Fruit fly (Drosophila melanogaster) whole organism, embryonic: ENCODE results near the gene Hip14.

Experiments
- Atf-2 ChIP-seq: fragments of 200-800 bp; sonication (Bioruptor generic); optimal IDR thresholded peaks from 2 replicates; lab custom pipeline; 2016; ENCODE audit warnings: missing biosample characterization, missing genetic modification characterization
- Atf6 ChIP-seq: fragments of 200-800 bp; sonication (Bioruptor generic); IDR thresholded peaks from 2 replicates; pipeline ENCODE4 v1.3.6; 2022; ENCODE audit warnings: missing biosample characterization, missing genetic modification characterization
- Awh ChIP-seq: fragments of 200-800 bp; sonication (Bioruptor generic); IDR thresholded peaks from 2 replicates; pipeline ENCODE4, ENCODE4 v1.3.6; 2022; ENCODE audit warnings: missing biosample characterization, missing genetic modification characterization
- CG10431 ChIP-seq: fragments of 200-800 bp; sonication (Bioruptor generic); optimal IDR thresholded peaks from 3 replicates; lab custom pipeline; 2018; ENCODE audit warnings: missing biosample characterization, mild to moderate bottlenecking, missing genetic modification characterization
- CG10462 ChIP-seq: fragments of 200-800 bp; sonication (Bioruptor generic); optimal IDR thresholded peaks from 2 replicates; lab custom pipeline; 2016; ENCODE audit warnings: missing biosample characterization, missing genetic modification characterization
- CG11085 ChIP-seq: fragments of 200-800 bp; sonication (Bioruptor generic); IDR thresholded peaks from 2 replicates; pipeline ENCODE4 v1.3.6; 2022; ENCODE audit warnings: missing biosample characterization, missing genetic modification characterization
- CG1233 ChIP-seq: fragments of 200-800 bp; sonication (Bioruptor generic); optimal IDR thresholded peaks from 4 replicates; lab custom pipeline; 2018; ENCODE audit warnings: missing biosample characterization, mild to moderate bottlenecking, missing genetic modification characterization
- CG12659 ChIP-seq: fragments of 200-800 bp; sonication (Bioruptor generic); optimal IDR thresholded peaks from 3 replicates; lab custom pipeline; 2017; ENCODE audit warnings: mild to moderate bottlenecking, missing biosample characterization, missing genetic modification reagents, missing genetic modification characterization
- CG14014 ChIP-seq: fragments of 200-800 bp; sonication (Bioruptor generic); IDR thresholded peaks from 2 replicates; pipeline ENCODE4 v1.3.6; 2022; ENCODE audit warnings: missing biosample characterization, missing genetic modification characterization
- CG15011 ChIP-seq: fragments of 200-800 bp; sonication (Bioruptor generic); optimal IDR thresholded peaks from 3 replicates; lab custom pipeline; 2018; ENCODE audit warnings: missing biosample characterization, mild to moderate bottlenecking, missing genetic modification characterization
- CG15514 ChIP-seq: fragments of 200-800 bp; sonication (Bioruptor generic); optimal IDR thresholded peaks from 3 replicates; lab custom pipeline; 2017; ENCODE audit warnings: missing biosample characterization, missing genetic modification characterization, mild to moderate bottlenecking, moderate library complexity, missing genetic modification reagents
- CG16815 ChIP-seq: fragments of 200-800 bp; sonication (Bioruptor generic); optimal IDR thresholded peaks from 3 replicates; lab custom pipeline; 2017; ENCODE audit warnings: missing biosample characterization, mild to moderate bottlenecking, missing genetic modification characterization
- CG17612 ChIP-seq: fragments of 200-800 bp; sonication (Bioruptor generic); IDR thresholded peaks from 2 replicates; pipeline ENCODE4 v1.3.6; 2022; ENCODE audit warnings: missing biosample characterization, missing genetic modification characterization
- CG17802 ChIP-seq: fragments of 200-800 bp; sonication (Bioruptor generic); optimal IDR thresholded peaks from 2 replicates; lab custom pipeline; 2018; ENCODE audit warnings: missing biosample characterization, mild to moderate bottlenecking, missing genetic modification characterization, moderate library complexity
- CG2120 ChIP-seq: fragments of 200-800 bp; sonication (Bioruptor generic); optimal IDR thresholded peaks from 3 replicates; lab custom pipeline; 2016; ENCODE audit warnings: missing biosample characterization, missing genetic modification characterization
- CG2712 ChIP-seq: fragments of 200-800 bp; optimal IDR thresholded peaks from 3 replicates; lab custom pipeline; 2019; ENCODE audit warnings: missing biosample characterization, mild to moderate bottlenecking, missing genetic modification characterization, moderate library complexity
- CG3847 ChIP-seq: fragments of 200-800 bp; sonication (Bioruptor generic); IDR thresholded peaks from 2 replicates; pipeline ENCODE4 v1.3.6; 2022; ENCODE audit warnings: missing biosample characterization, missing genetic modification characterization
- CG6175 ChIP-seq: fragments of 200-800 bp; sonication (Bioruptor generic); IDR thresholded peaks from 3 replicates; pipeline ENCODE4 v1.3.6; 2022; ENCODE audit warnings: missing biosample characterization, missing genetic modification characterization
- CG6254 ChIP-seq: fragments of 200-800 bp; sonication (Bioruptor generic); optimal IDR thresholded peaks from 3 replicates; lab custom pipeline; 2017; ENCODE audit warnings: mild to moderate bottlenecking, missing biosample characterization, missing genetic modification reagents, missing genetic modification characterization
- CG6765 ChIP-seq: fragments of 200-800 bp; sonication (Bioruptor generic); optimal IDR thresholded peaks from 3 replicates; lab custom pipeline; 2017; ENCODE audit warnings: missing biosample characterization, mild to moderate bottlenecking, missing genetic modification characterization
- CG7357 ChIP-seq: fragments of 200-800 bp; sonication (Bioruptor generic); IDR thresholded peaks from 3 replicates; pipeline ENCODE4 v1.3.6; 2022; ENCODE audit warnings: missing biosample characterization, missing genetic modification characterization
- CG7786 ChIP-seq: fragments of 200-800 bp; sonication (Bioruptor generic); optimal IDR thresholded peaks from 2 replicates; lab custom pipeline; 2016; ENCODE audit warnings: missing biosample characterization, missing genetic modification characterization
- CoRest ChIP-seq: fragments of 200-800 bp; sonication (Bioruptor generic); optimal IDR thresholded peaks from 3 replicates; lab custom pipeline; 2018; ENCODE audit warnings: missing biosample characterization, mild to moderate bottlenecking, missing genetic modification characterization, moderate library complexity
- Dip2 ChIP-seq: fragments of 200-800 bp; sonication (Bioruptor generic); IDR thresholded peaks from 2 replicates; pipeline ENCODE4 v1.3.6; 2022; ENCODE audit warnings: missing biosample characterization, missing genetic modification characterization
- Fer2 ChIP-seq: fragments of 200-800 bp; sonication (Bioruptor generic); optimal IDR thresholded peaks from 2 replicates; lab custom pipeline; 2018; ENCODE audit warnings: missing biosample characterization, mild to moderate bottlenecking, missing genetic modification characterization, moderate library complexity
- Med ChIP-seq: fragments of 200-800 bp; sonication (Bioruptor generic); peaks from one replicate; lab custom pipeline; 2016; ENCODE audit warnings: missing biosample characterization, missing genetic modification characterization, mild to moderate bottlenecking, inconsistent platforms, moderate library complexity
- Nf-YB ChIP-seq: fragments of 200-800 bp; sonication (Bioruptor generic); optimal IDR thresholded peaks from 3 replicates; lab custom pipeline; 2019; ENCODE audit warnings: missing biosample characterization, mild to moderate bottlenecking, missing genetic modification characterization, moderate library complexity
- Oaz ChIP-seq: fragments of 200-800 bp; sonication (Bioruptor generic); IDR thresholded peaks from 2 replicates; pipeline ENCODE4 v1.3.6; 2022; ENCODE audit warnings: missing biosample characterization, missing genetic modification characterization
- Scr ChIP-seq: fragments of 200-800 bp; sonication (Bioruptor generic); IDR thresholded peaks from 2 replicates; pipeline ENCODE4 v1.3.6; 2022; ENCODE audit warnings: missing biosample characterization, missing genetic modification characterization; ENCODE audit not compliant: partially characterized antibody
- Sry-β ChIP-seq: fragments of 200-800 bp; sonication (Bioruptor generic); optimal IDR thresholded peaks from 2 replicates; lab custom pipeline; 2018; ENCODE audit warnings: missing biosample characterization, mild to moderate bottlenecking, missing genetic modification characterization, moderate library complexity
- Sry-δ ChIP-seq: fragments of 200-800 bp; sonication (Bioruptor generic); optimal IDR thresholded peaks from 2 replicates; lab custom pipeline; 2016; ENCODE audit warnings: missing biosample characterization, missing genetic modification characterization
- Tbp ChIP-seq: fragments of >200 bp; optimal IDR thresholded peaks from 2 replicates; lab custom pipeline; 2018; ENCODE audit warnings: missing biosample characterization, missing genetic modification characterization
- Xbp1 ChIP-seq: fragments of 200-800 bp; sonication (Bioruptor generic); optimal IDR thresholded peaks from 3 replicates; lab custom pipeline; 2016; ENCODE audit warnings: missing biosample characterization, mild to moderate bottlenecking, missing genetic modification characterization
- al ChIP-seq: fragments of 200-800 bp; sonication (Bioruptor generic); IDR thresholded peaks from 2 replicates; pipeline ENCODE4 v1.3.6; 2022; ENCODE audit warnings: missing biosample characterization, missing genetic modification characterization
- bbx ChIP-seq: fragments of 200-800 bp; sonication (Bioruptor generic); IDR thresholded peaks from 2 replicates; pipeline ENCODE4 v1.3.6; 2022; ENCODE audit warnings: missing biosample characterization, missing genetic modification characterization; ENCODE audit not compliant: partially characterized antibody
- dmrt99B ChIP-seq: fragments of 200-800 bp; sonication (Bioruptor generic); optimal IDR thresholded peaks from 2 replicates; lab custom pipeline; 2018; ENCODE audit warnings: missing biosample characterization, mild to moderate bottlenecking, missing genetic modification characterization, moderate library complexity
- dysf ChIP-seq: fragments of 200-800 bp; sonication (Bioruptor generic); IDR thresholded peaks from 3 replicates; pipeline ENCODE4 v1.3.6; 2022; ENCODE audit warnings: missing biosample characterization, missing genetic modification characterization
- emc ChIP-seq: fragments of 200-800 bp; sonication (Bioruptor generic); optimal IDR thresholded peaks from 2 replicates; lab custom pipeline; 2016; ENCODE audit warnings: missing biosample characterization, missing genetic modification characterization
- esg ChIP-seq: fragments of 200-800 bp; sonication (Bioruptor generic); conservative IDR thresholded peaks from 2 replicates; pipeline ENCODE4 v1.3.6; 2022; ENCODE audit warnings: missing biosample characterization, missing genetic modification characterization
- ftz-f1 ChIP-seq: fragments of 200-800 bp; sonication (Bioruptor generic); optimal IDR thresholded peaks from 2 replicates; lab custom pipeline; 2016; ENCODE audit warnings: missing biosample characterization, missing genetic modification characterization
- grau ChIP-seq: fragments of 200-800 bp; optimal IDR thresholded peaks from 3 replicates; lab custom pipeline; 2019; ENCODE audit warnings: missing biosample characterization, mild to moderate bottlenecking, missing genetic modification characterization, moderate library complexity
- gsb-n ChIP-seq: fragments of 200-800 bp; sonication (Bioruptor generic); optimal IDR thresholded peaks from 3 replicates; lab custom pipeline; 2018; ENCODE audit warnings: missing biosample characterization, mild to moderate bottlenecking, missing genetic modification characterization
- gt ChIP-seq: fragments of 200-800 bp; sonication (Bioruptor generic); IDR thresholded peaks from 2 replicates; pipeline ENCODE4 v1.3.6; 2022; ENCODE audit warnings: missing biosample characterization, missing genetic modification characterization
- hb ChIP-seq: fragments of 200-800 bp; sonication (Bioruptor generic); IDR thresholded peaks from 3 replicates; pipeline ENCODE4 v1.3.6; 2022; ENCODE audit warnings: missing biosample characterization, missing genetic modification characterization; ENCODE audit not compliant: partially characterized antibody
- jumu ChIP-seq: fragments of 200-800 bp; sonication (Bioruptor generic); optimal IDR thresholded peaks from 3 replicates; lab custom pipeline; 2016; ENCODE audit warnings: missing biosample characterization, missing genetic modification characterization
- knrl ChIP-seq: fragments of 200-800 bp; sonication (Bioruptor generic); IDR thresholded peaks from 3 replicates; pipeline ENCODE4 v1.3.6; 2022; ENCODE audit warnings: missing biosample characterization, missing genetic modification characterization; ENCODE audit not compliant: partially characterized antibody
- pho ChIP-seq: fragments of 200-800 bp; sonication (Bioruptor generic); optimal IDR thresholded peaks from 2 replicates; lab custom pipeline; 2016; ENCODE audit warnings: missing biosample characterization, missing genetic modification characterization
- schlank ChIP-seq: fragments of 200-800 bp; sonication (Bioruptor generic); optimal IDR thresholded peaks from 2 replicates; lab custom pipeline; 2018; ENCODE audit warnings: missing biosample characterization, mild to moderate bottlenecking, missing genetic modification characterization
- sens-2 ChIP-seq: fragments of 200-800 bp; sonication (Bioruptor generic); IDR thresholded peaks from 2 replicates; pipeline ENCODE4 v1.3.6; 2022; ENCODE audit warnings: missing biosample characterization, missing genetic modification characterization
- sisA ChIP-seq: fragments of 200-800 bp; sonication (Bioruptor generic); IDR thresholded peaks from 2 replicates; pipeline ENCODE4 v1.3.6; 2022; ENCODE audit warnings: missing biosample characterization, missing genetic modification characterization
- tgo ChIP-seq: fragments of 200-800 bp; sonication (Bioruptor generic); IDR thresholded peaks from 3 replicates; pipeline ENCODE4 v1.3.6; 2022; ENCODE audit warnings: missing biosample characterization, missing genetic modification characterization

Gene Hip14

DNA sequence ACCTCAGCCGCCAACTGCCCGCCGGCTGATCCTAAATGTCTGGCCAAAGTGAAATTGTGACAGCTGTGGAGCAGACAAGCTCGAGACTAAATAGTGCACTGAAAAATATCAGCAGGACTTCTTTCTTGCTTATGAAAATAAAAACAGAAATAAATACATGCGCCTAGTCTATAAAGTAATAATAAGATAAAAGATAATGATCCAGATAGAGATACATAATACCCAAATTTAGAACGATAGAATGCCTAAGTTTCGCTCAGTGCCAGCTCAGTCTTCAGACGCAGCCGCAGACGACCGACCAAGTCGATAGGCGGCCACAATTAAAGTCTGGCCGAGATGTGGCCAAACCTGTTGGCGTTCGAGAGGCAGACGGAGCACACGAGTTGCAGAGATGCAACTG is 47.2 kb upstream of the Hip14 start (continued):
- TF ChIP-seq CG6254 (GFP tag; lab: Kevin White, UChicago): peak; percentile 62
- TF ChIP-seq Awh (GFP tag; lab: Robert Waterston, UW): peak; percentile 66; the same call in 1 of the 2 replicates
- TF ChIP-seq CG7357 (GFP tag; lab: Robert Waterston, UW): no peak
- TF ChIP-seq Sry-β (GFP tag; lab: Kevin White, UChicago): no peak
- no peak for TF ChIP-seq Dip2
- peak; percentile 4 for TF ChIP-seq CG17802
- TF ChIP-seq pho (GFP tag; lab: Kevin White, UChicago): no peak
- no peak for TF ChIP-seq jumu
- TF ChIP-seq gt: peak; percentile 48; the same call in 1 of the 2 replicates
- TF ChIP-seq CG6765 (GFP tag; lab: Kevin White, UChicago): no peak
- TF ChIP-seq CG11085 (GFP tag; lab: Robert Waterston, UW): 0 out of 2 replicates have a peak, but pooled peaks have one; percentile 24
- TF ChIP-seq ftz-f1 (GFP tag; lab: Kevin White, UChicago): no peak
- peak; percentile 61 for TF ChIP-seq sens-2 (GFP tag; lab: Robert Waterston, UW)
- peak; percentile 15 for TF ChIP-seq CG2120
- peak; percentile 64 for TF ChIP-seq dmrt99B
- no peak for TF ChIP-seq bbx (GFP tag; lab: Robert Waterston, UW)
- no peak for TF ChIP-seq CG15011 (GFP tag; lab: Kevin White, UChicago)
- TF ChIP-seq Fer2 (tag; lab: Kevin White, UChicago): no peak
- TF ChIP-seq hb (GFP tag; lab: Robert Waterston, UW): no peak
- TF ChIP-seq CG15514: no peak
- no peak for TF ChIP-seq schlank (tag; lab: Kevin White, UChicago)
- TF ChIP-seq Nf-YB (GFP tag; lab: Kevin White, UChicago): no peak
- TF ChIP-seq CG10462 (GFP tag; lab: Kevin White, UChicago): peak; percentile 26
- TF ChIP-seq CG3847: no peak
- peak; percentile 78 for TF ChIP-seq esg
- TF ChIP-seq grau (tag; lab: Kevin White, UChicago): peak; percentile 65
- TF ChIP-seq knrl: no peak
- TF ChIP-seq Sry-δ (GFP tag; lab: Kevin White, UChicago): no peak
- peak; percentile 57 for TF ChIP-seq CoRest (tag; lab: Kevin White, UChicago)
- TF ChIP-seq CG17612 (GFP tag; lab: Robert Waterston, UW): no peak
- no peak for TF ChIP-seq CG7786 (GFP tag; lab: Kevin White, UChicago)
- peak; percentile 45; the same call in 1 of the 3 replicates for TF ChIP-seq tgo (GFP tag; lab: Robert Waterston, UW)
- TF ChIP-seq CG12659: peak; percentile 38
- peak; percentile 88 for TF ChIP-seq Med (GFP tag; lab: Kevin White, UChicago)
- peak; percentile 82; the same call in 1 of the 2 replicates for TF ChIP-seq sisA
- TF ChIP-seq Xbp1: peak; percentile 70
- TF ChIP-seq emc (GFP tag; lab: Kevin White, UChicago): no peak
- TF ChIP-seq Scr: no peak
- TF ChIP-seq CG6175 (GFP tag; lab: Robert Waterston, UW): no peak
- no peak for TF ChIP-seq CG16815 (GFP tag; lab: Kevin White, UChicago)
- peak; percentile 40 for TF ChIP-seq gsb-n
- TF ChIP-seq CG2712 (tag; lab: Kevin White, UChicago): peak; percentile 79
- TF ChIP-seq Tbp (GFP tag; lab: Kevin White, UChicago): no peak
- no peak for TF ChIP-seq CG1233 (GFP tag; lab: Kevin White, UChicago)
- TF ChIP-seq Atf-2: no peak
- TF ChIP-seq CG14014 (GFP tag; lab: Robert Waterston, UW): peak; percentile 49; the same call in 1 of the 2 replicates
- peak; percentile 40; the same call in 1 of the 2 replicates for TF ChIP-seq Atf6 (GFP tag; lab: Robert Waterston, UW)
- 0 out of 2 replicates have a peak, but pooled peaks have one; percentile 26 for TF ChIP-seq Oaz (GFP tag; lab: Robert Waterston, UW)
- 0 out of 2 replicates have a peak, but pooled peaks have one; percentile 19 for TF ChIP-seq al (GFP tag; lab: Robert Waterston, UW)
- peak; percentile 79 for TF ChIP-seq dysf
- TF ChIP-seq CG10431: no peak
